Worm (Caenorhabditis elegans): ENCODE measurements around the gene K06A4.2.

The K06A4.2 gene

DNA sequence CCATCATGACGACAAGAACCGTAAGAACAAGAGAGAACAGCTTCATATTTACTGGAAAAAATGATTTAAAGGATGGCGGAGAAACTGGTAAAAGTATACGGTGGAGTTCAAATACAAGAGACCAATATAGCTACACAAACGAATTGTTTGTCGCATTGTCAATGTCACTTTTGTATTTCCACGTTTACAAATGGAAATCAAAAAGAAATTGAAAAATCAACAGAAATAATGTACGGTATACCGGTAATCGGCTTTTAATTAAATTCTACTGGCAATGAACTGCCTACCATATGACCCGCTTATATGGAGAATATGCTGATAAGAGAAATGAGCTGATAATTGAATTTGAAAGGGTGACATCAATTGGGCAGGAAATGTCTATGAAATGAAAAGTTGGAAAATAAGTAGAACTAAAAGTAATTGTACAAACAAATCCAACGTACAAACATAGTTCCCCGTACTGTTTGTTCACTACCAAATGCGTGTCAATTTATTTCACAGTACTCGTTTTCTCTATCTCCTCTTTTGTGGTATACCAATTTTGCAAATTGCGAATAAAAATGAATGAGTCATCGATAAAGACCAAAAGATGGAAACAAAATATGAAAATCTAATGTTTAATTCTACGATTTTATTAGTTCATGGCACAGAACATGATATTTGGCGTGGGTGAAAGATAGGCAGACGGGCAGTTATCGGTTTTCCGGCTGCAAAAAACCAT lies 7.6 kb downstream of the K06A4.2 start, which contains the start of gene K06A4.7:
K06A4.7 (minus strand) TSS at position 51 of the 721 bp plus-strand sequence.
- TF ChIP-seq med-1 (GFP tag; optimal IDR thresholded peaks at IDR 0.05; ENCODE audit: insufficient read depth) (no peak), ztf-23 (GFP tag; IDR thresholded peaks at IDR 0.05) (no peak), ref-1 (GFP tag; conservative IDR thresholded peaks at IDR 0.05) (no peak), flt-1 (GFP tag; IDR thresholded peaks at IDR 0.05) (no peak), cog-1 (tag; optimal IDR thresholded peaks at IDR 0.05) (no peak), ztf-29 (GFP tag; IDR thresholded peaks at IDR 0.05) (no peak), T22C8.4 (GFP tag; IDR thresholded peaks at IDR 0.05) (no peak)

DNA sequence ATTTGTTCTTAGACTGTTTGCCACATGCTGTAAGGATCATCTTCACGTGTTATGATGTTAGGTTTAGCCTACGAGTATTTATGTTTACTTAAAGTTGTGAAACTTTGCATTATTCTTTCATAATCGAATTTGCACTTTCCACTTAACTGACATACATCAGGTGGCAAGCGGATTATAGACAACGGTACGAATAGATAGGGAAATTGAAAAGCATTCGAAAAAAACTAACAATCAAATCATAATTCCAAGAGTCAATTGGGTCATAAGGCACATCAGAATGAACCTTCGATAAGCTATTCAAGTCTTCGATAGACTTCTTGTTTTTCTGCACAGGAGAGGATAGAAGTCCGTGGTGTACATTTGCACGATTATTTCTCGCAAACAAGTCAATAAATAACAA lies 8.5 kb downstream of the K06A4.2 start:
- TF ChIP-seq ztf-29 (GFP tag; IDR thresholded peaks at IDR 0.05) = no peak
- TF ChIP-seq T22C8.4 (GFP tag; IDR thresholded peaks at IDR 0.05) = no peak
- TF ChIP-seq med-1 (GFP tag; optimal IDR thresholded peaks at IDR 0.05; ENCODE audit: insufficient read depth) = no peak
- TF ChIP-seq ref-1 (GFP tag; conservative IDR thresholded peaks at IDR 0.05) = no peak
- no peak for TF ChIP-seq klf-2 (GFP tag; conservative IDR thresholded peaks at IDR 0.05)
- no peak for TF ChIP-seq ztf-23 (GFP tag; IDR thresholded peaks at IDR 0.05)
- no peak for TF ChIP-seq flt-1 (GFP tag; IDR thresholded peaks at IDR 0.05)
- TF ChIP-seq tab-1 (GFP tag; IDR thresholded peaks at IDR 0.05) = no peak
- TF ChIP-seq cog-1 (tag; optimal IDR thresholded peaks at IDR 0.05) = no peak

DNA sequence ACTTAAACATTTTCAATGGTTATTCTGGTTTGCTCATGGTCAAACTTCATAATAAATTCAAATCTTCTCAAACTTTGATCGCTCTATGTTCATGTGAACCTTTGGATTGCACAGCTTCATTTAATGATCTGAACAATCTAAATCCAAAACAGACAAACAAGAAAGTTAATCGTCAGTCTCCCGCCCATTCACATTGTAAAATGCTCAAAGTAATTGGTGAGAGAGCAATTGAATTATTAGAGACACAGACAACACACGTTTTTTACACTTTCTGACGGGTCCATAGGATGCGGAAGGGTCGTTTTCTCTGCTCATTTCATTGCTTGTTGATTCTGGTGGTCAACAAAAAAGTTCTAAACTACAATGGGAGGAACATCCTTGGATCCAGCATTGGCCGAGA lies 12.7 kb downstream of the K06A4.2 start, which contains the start of gene gsnl-1:
gsnl-1 (plus strand) TSS at position 301 of the 400 bp plus-strand sequence.
- no peak for TF ChIP-seq flt-1 (GFP tag; IDR thresholded peaks at IDR 0.05)
- TF ChIP-seq klf-2 (GFP tag; conservative IDR thresholded peaks at IDR 0.05) = no peak
- no peak for TF ChIP-seq ztf-23 (GFP tag; IDR thresholded peaks at IDR 0.05)
- no peak for TF ChIP-seq ref-1 (GFP tag; conservative IDR thresholded peaks at IDR 0.05)
- TF ChIP-seq tab-1 (GFP tag; IDR thresholded peaks at IDR 0.05) = no peak
- no peak for TF ChIP-seq med-1 (GFP tag; optimal IDR thresholded peaks at IDR 0.05; ENCODE audit: insufficient read depth)
- no peak for TF ChIP-seq ztf-29 (GFP tag; IDR thresholded peaks at IDR 0.05)
- no peak for TF ChIP-seq cog-1 (tag; optimal IDR thresholded peaks at IDR 0.05)
- no peak for TF ChIP-seq T22C8.4 (GFP tag; IDR thresholded peaks at IDR 0.05)

DNA sequence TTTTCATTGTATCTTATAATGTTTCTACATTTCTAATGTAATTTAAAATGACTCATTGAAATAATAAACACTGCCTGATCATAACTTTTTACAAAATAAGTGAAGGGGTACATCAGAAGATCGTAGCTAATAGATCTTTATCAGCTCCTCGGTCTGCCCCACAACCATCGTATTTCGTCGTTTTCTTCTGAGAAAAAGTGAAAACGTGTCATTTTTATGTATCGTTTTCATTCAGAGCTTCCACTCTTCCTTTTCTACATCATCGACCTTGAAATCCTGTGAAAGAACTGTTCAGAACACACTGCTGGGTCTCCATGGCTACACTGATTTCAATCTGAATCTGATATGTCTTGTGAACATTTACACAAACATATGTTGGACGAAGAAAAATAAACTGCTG lies 15.3 kb downstream of the K06A4.2 start:
- TF ChIP-seq klf-2 (GFP tag; conservative IDR thresholded peaks at IDR 0.05) (no peak), tab-1 (GFP tag; IDR thresholded peaks at IDR 0.05) (no peak), ztf-29 (GFP tag; IDR thresholded peaks at IDR 0.05) (no peak), T22C8.4 (GFP tag; IDR thresholded peaks at IDR 0.05) (no peak), med-1 (GFP tag; optimal IDR thresholded peaks at IDR 0.05; ENCODE audit: insufficient read depth) (no peak), cog-1 (tag; optimal IDR thresholded peaks at IDR 0.05) (no peak), ref-1 (GFP tag; conservative IDR thresholded peaks at IDR 0.05) (no peak), ztf-23 (GFP tag; IDR thresholded peaks at IDR 0.05) (no peak), flt-1 (GFP tag; IDR thresholded peaks at IDR 0.05) (no peak)

DNA sequence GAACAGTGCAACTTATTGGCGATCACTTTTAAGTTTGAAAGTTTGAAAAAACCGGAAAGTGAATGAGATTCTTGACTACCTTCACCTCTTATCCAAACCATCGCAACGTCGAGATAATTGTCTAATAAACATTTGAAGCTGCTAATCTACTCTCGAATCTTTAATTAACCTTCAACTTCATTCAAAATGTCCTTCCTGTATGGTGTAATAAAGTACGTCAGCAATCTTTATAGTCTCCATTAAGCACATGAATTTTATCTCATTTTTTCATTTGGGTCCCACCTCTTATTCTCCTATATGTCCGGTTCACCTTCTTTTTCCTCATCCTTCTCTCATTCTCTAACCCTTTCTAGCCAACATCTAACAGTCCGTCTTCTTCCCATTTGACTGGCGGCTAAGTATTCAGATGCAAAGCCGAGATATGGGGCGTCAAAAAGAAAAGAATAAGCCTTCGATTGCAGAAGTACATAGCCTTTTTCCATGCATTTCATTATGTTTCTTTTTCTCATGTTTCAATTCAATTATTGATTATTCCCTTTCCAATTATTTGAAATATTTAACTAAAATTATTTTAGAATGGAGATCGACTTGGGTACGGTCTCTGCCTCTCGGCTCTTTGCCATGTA lies 16.9 kb downstream of the K06A4.2 start, which contains the start of gene swt-5:
swt-5 (plus strand) TSS at position 576 of the 626 bp plus-strand sequence.
- no peak for TF ChIP-seq flt-1 (GFP tag; IDR thresholded peaks at IDR 0.05)
- TF ChIP-seq klf-2 (GFP tag; conservative IDR thresholded peaks at IDR 0.05) = no peak
- no peak for TF ChIP-seq ztf-29 (GFP tag; IDR thresholded peaks at IDR 0.05)
- no peak for TF ChIP-seq ztf-23 (GFP tag; IDR thresholded peaks at IDR 0.05)
- no peak for TF ChIP-seq tab-1 (GFP tag; IDR thresholded peaks at IDR 0.05)
- no peak for TF ChIP-seq ref-1 (GFP tag; conservative IDR thresholded peaks at IDR 0.05)
- TF ChIP-seq T22C8.4 (GFP tag; IDR thresholded peaks at IDR 0.05) = no peak
- no peak for TF ChIP-seq cog-1 (tag; optimal IDR thresholded peaks at IDR 0.05)
- TF ChIP-seq med-1 (GFP tag; optimal IDR thresholded peaks at IDR 0.05; ENCODE audit: insufficient read depth) = no peak

DNA sequence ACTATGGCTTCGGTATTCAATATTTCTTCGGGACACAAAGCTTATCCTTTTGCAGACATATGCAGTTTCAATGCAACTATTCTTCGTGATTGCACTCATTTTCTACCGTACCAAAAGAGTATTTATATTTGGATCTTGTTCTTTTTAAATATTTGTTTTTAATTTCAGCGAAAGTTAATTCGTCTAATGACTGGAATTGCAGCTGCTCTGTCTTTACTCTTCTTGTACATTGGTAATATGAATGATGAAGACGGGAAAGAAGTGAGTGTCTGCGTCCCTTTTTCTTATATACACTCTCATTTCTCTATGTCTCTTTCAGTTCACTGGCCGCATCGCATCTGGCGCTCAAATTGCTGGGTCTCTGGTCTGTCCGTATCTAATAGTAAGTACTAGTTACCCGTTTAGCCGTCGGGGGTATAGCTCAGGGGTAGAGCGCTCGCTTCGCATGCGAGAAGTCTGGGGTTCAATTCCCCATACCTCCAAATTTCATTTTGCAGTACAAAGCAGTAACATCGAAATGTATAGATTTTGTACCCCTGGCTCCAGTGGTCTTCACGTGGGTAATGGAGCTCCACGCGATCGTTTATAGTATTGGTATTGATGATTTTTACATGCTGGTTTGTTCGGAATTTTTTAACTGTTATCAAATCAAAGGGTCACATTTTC lies 19.3 kb downstream of the K06A4.2 start:
- TF ChIP-seq ztf-23 (GFP tag; IDR thresholded peaks at IDR 0.05) (peak; percentile 95), ztf-29 (GFP tag; IDR thresholded peaks at IDR 0.05) (peak; percentile 79; the same call in 1 of the 2 replicates), med-1 (GFP tag; optimal IDR thresholded peaks at IDR 0.05; ENCODE audit: insufficient read depth) (peak; percentile 41), cog-1 (tag; optimal IDR thresholded peaks at IDR 0.05) (peak; percentile 78), klf-2 (GFP tag; conservative IDR thresholded peaks at IDR 0.05) (peak; percentile 83), flt-1 (GFP tag; IDR thresholded peaks at IDR 0.05) (peak; percentile 97), T22C8.4 (GFP tag; IDR thresholded peaks at IDR 0.05) (peak; percentile 95), tab-1 (GFP tag; IDR thresholded peaks at IDR 0.05) (peak; percentile 94), ref-1 (GFP tag; conservative IDR thresholded peaks at IDR 0.05) (peak; percentile 84)

DNA sequence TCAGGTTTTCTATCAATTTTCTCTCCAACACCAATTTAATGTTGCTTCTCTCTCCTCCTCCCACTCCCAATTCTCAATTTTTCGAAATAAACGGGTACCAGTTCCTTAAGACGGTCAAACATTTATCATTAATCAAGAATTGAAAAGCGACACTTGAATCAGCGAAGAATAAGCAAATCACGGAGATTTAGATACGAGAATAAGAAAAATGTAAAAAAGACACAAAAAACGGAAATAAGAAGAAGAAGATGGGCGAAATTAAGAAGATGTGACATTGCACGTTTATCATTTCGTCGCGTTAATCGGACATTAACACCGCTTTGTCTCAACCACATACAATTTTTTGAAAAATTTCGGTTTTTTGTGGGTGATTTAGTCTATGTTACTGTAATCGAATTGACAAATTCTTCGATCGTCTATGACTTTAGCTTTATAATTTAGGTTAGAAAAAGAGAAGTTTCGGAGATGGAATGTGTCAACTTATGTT lies 20.5 kb downstream of the K06A4.2 start, which contains the start of gene haao-1:
haao-1 (plus strand) TSS at position 437 of the 487 bp plus-strand sequence.
- TF ChIP-seq ztf-29 (GFP tag; IDR thresholded peaks at IDR 0.05) = no peak
- no peak for TF ChIP-seq tab-1 (GFP tag; IDR thresholded peaks at IDR 0.05)
- no peak for TF ChIP-seq cog-1 (tag; optimal IDR thresholded peaks at IDR 0.05)
- TF ChIP-seq ref-1 (GFP tag; conservative IDR thresholded peaks at IDR 0.05) = no peak
- TF ChIP-seq med-1 (GFP tag; optimal IDR thresholded peaks at IDR 0.05; ENCODE audit: insufficient read depth) = no peak
- TF ChIP-seq ztf-23 (GFP tag; IDR thresholded peaks at IDR 0.05) = no peak
- no peak for TF ChIP-seq T22C8.4 (GFP tag; IDR thresholded peaks at IDR 0.05)
- TF ChIP-seq flt-1 (GFP tag; IDR thresholded peaks at IDR 0.05) = no peak
- no peak for TF ChIP-seq klf-2 (GFP tag; conservative IDR thresholded peaks at IDR 0.05)

DNA sequence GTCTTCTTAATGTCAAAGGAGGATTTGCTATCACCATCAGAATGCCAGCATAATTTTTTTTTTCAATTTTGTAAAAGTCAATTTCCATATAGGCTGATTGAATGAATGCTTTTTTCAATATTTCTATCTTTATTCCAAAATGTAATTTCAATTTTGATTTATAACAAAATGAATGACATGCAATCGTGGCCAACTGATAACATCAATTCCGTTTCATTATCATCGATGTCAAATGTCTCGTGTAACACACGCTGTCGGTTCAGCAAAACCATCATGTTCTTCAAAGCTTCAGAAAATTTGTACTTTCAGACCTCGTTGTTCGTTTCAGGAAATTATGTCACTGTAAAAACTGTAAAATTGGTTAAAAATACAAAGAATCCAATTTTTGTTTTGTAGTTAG lies 22.9 kb downstream of the K06A4.2 start:
- TF ChIP-seq T22C8.4 (GFP tag; IDR thresholded peaks at IDR 0.05) = no peak
- no peak for TF ChIP-seq klf-2 (GFP tag; conservative IDR thresholded peaks at IDR 0.05)
- TF ChIP-seq ztf-23 (GFP tag; IDR thresholded peaks at IDR 0.05) = no peak
- TF ChIP-seq flt-1 (GFP tag; IDR thresholded peaks at IDR 0.05) = no peak
- TF ChIP-seq ztf-29 (GFP tag; IDR thresholded peaks at IDR 0.05) = no peak
- TF ChIP-seq tab-1 (GFP tag; IDR thresholded peaks at IDR 0.05) = no peak
- no peak for TF ChIP-seq med-1 (GFP tag; optimal IDR thresholded peaks at IDR 0.05; ENCODE audit: insufficient read depth)
- TF ChIP-seq cog-1 (tag; optimal IDR thresholded peaks at IDR 0.05) = no peak
- no peak for TF ChIP-seq ref-1 (GFP tag; conservative IDR thresholded peaks at IDR 0.05)

Data from whole organism, midembryonic.